Worm (Caenorhabditis elegans): Measurements from ENCODE around the gene Y67D8B.3.

Gene Y67D8B.3

DNA sequence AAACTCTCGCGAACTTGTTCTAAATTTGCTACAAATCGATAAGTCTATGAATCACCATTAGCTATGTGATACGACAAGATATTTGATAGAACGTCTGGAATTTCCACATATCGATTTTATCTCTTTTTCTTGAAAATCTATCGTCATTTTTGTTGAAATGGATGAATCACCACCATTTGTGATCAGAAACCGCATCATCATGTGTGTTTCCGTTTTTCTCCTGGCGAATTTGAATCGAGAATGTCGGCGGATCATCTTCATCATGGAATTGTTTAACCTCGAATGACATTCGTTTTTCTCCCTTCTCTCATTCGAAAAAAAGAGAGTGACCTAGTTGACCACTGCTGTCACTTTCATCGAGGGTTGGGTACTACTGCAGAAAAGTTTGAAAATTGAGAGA, 32.3 kb upstream of the Y67D8B.3 start:
- TF ChIP-seq ztf-16 (tag; optimal IDR thresholded peaks at IDR 0.05) (no peak), npax-4 (tag; optimal IDR thresholded peaks at IDR 0.05) (no peak), zip-5 (tag; optimal IDR thresholded peaks at IDR 0.05) (no peak), unc-3 (GFP tag; conservative IDR thresholded peaks at IDR 0.05) (no peak), unc-3 (tag; optimal IDR thresholded peaks at IDR 0.05) (no peak), ceh-30 (tag; optimal IDR thresholded peaks at IDR 0.05) (no peak), pros-1 (tag; optimal IDR thresholded peaks at IDR 0.05) (no peak), pax-1 (tag; optimal IDR thresholded peaks at IDR 0.05) (no peak), T23F11.4 (GFP tag; optimal IDR thresholded peaks at IDR 0.05) (no peak), hlh-13 (GFP tag; optimal IDR thresholded peaks at IDR 0.05) (no peak), ceh-31 (tag; optimal IDR thresholded peaks at IDR 0.05) (no peak), eyg-1 (tag; optimal IDR thresholded peaks at IDR 0.05) (no peak), odd-2 (tag; optimal IDR thresholded peaks at IDR 0.05) (no peak), unc-42 (tag; optimal IDR thresholded peaks at IDR 0.05) (no peak), tbx-7 (tag; optimal IDR thresholded peaks at IDR 0.05) (no peak), unc-86 (tag; optimal IDR thresholded peaks at IDR 0.05) (no peak), elt-4 (tag; optimal IDR thresholded peaks at IDR 0.05) (no peak), hlh-8 (tag; optimal IDR thresholded peaks at IDR 0.05) (no peak), hlh-6 (tag; optimal IDR thresholded peaks at IDR 0.05) (no peak)

- TF ChIP-seq pax-1 (tag; optimal IDR thresholded peaks at IDR 0.05) = no peak
- no peak for TF ChIP-seq gmeb-2 (tag; optimal IDR thresholded peaks at IDR 0.05)
- no peak for TF ChIP-seq rnt-1 (tag; optimal IDR thresholded peaks at IDR 0.05)
- peak; percentile 4 for TF ChIP-seq ets-4 (tag; optimal IDR thresholded peaks at IDR 0.05)
- no peak for TF ChIP-seq npax-4 (tag; optimal IDR thresholded peaks at IDR 0.05)
- TF ChIP-seq ceh-22 (tag; optimal IDR thresholded peaks at IDR 0.05) = no peak
- TF ChIP-seq unc-55 (GFP tag; optimal IDR thresholded peaks at IDR 0.05) = peak; percentile 84
- no peak for TF ChIP-seq ceh-45 (GFP tag; IDR thresholded peaks at IDR 0.05)
- TF ChIP-seq tbx-7 (tag; optimal IDR thresholded peaks at IDR 0.05) = no peak
- no peak for TF ChIP-seq ceh-19 (GFP tag; optimal IDR thresholded peaks at IDR 0.05)
- TF ChIP-seq sox-4 (tag; optimal IDR thresholded peaks at IDR 0.05) = no peak
- TF ChIP-seq pros-1 (tag; optimal IDR thresholded peaks at IDR 0.05) = peak; percentile 20
- TF ChIP-seq hlh-13 (GFP tag; optimal IDR thresholded peaks at IDR 0.05) = no peak
- no peak for TF ChIP-seq pha-2 (tag; optimal IDR thresholded peaks at IDR 0.05)
- TF ChIP-seq mec-3 (tag; optimal IDR thresholded peaks at IDR 0.05; ENCODE audit: borderline replicate concordance) = no peak
- TF ChIP-seq fkh-10 (GFP tag; optimal IDR thresholded peaks at IDR 0.05) = no peak
- no peak for TF ChIP-seq C08G9.2 (tag; optimal IDR thresholded peaks at IDR 0.05)
- TF ChIP-seq sox-2 (GFP tag; IDR thresholded peaks at IDR 0.05) = no peak
- no peak for TF ChIP-seq ceh-9 (tag; optimal IDR thresholded peaks at IDR 0.05)
- no peak for TF ChIP-seq pqm-1 (tag; optimal IDR thresholded peaks at IDR 0.05)
- TF ChIP-seq syd-9 (tag; optimal IDR thresholded peaks at IDR 0.05) = no peak
- TF ChIP-seq pag-3 (tag; optimal IDR thresholded peaks at IDR 0.05; ENCODE audit: borderline replicate concordance) = no peak
- no peak for TF ChIP-seq nfya-1 (tag; optimal IDR thresholded peaks at IDR 0.05)
- no peak for TF ChIP-seq hlh-15 (tag; optimal IDR thresholded peaks at IDR 0.05)
- no peak for TF ChIP-seq dve-1 (tag; optimal IDR thresholded peaks at IDR 0.05)
- TF ChIP-seq ceh-30 (tag; optimal IDR thresholded peaks at IDR 0.05) = no peak
- TF ChIP-seq unc-3 (GFP tag; conservative IDR thresholded peaks at IDR 0.05) = no peak
- no peak for TF ChIP-seq unc-3 (tag; optimal IDR thresholded peaks at IDR 0.05)
- TF ChIP-seq elt-4 (tag; optimal IDR thresholded peaks at IDR 0.05) = no peak
- no peak for TF ChIP-seq ceh-48 (tag; optimal IDR thresholded peaks at IDR 0.05)
- no peak for TF ChIP-seq ceh-2 (tag; optimal IDR thresholded peaks at IDR 0.05)
- no peak for TF ChIP-seq K02D7.2 (tag; optimal IDR thresholded peaks at IDR 0.05)
- TF ChIP-seq tbx-2 (tag; optimal IDR thresholded peaks at IDR 0.05) = no peak
- TF ChIP-seq fkh-6 (tag; optimal IDR thresholded peaks at IDR 0.05) = no peak
- no peak for TF ChIP-seq ceh-24 (tag; optimal IDR thresholded peaks at IDR 0.05)
- TF ChIP-seq zip-5 (tag; optimal IDR thresholded peaks at IDR 0.05) = no peak
- no peak for TF ChIP-seq ceh-34 (tag; optimal IDR thresholded peaks at IDR 0.05)
- TF ChIP-seq sdc-2 (tag; optimal IDR thresholded peaks at IDR 0.05) = no peak
- no peak for TF ChIP-seq odd-2 (tag; optimal IDR thresholded peaks at IDR 0.05)
- TF ChIP-seq ama-1 (optimal IDR thresholded peaks at IDR 0.05) = no peak
- no peak for TF ChIP-seq ceh-14 (tag; optimal IDR thresholded peaks at IDR 0.05)
- TF ChIP-seq ceh-18 (tag; optimal IDR thresholded peaks at IDR 0.05) = peak; percentile 39
- TF ChIP-seq ceh-6 (GFP tag; optimal IDR thresholded peaks at IDR 0.05) = no peak
- peak; percentile 43 for TF ChIP-seq Y22D7AL.16 (tag; optimal IDR thresholded peaks at IDR 0.05)
Observed at ce11 chrIV:3233429-3233885, 31.4 kb upstream of the Y67D8B.3 start.

Measured in whole organism, late embryonic.